Worm (Caenorhabditis elegans) whole organism, midembryonic: ENCODE results near the gene wdfy-3.

ENCODE experiments used
- flt-1 ChIP-seq: fragments of 200-800 bp; sonication (Bioruptor generic); IDR thresholded peaks from 2 replicates; pipeline ENCODE4 v1.3.6; 2022; ENCODE audit warnings: missing genetic modification characterization, missing compliant biosample characterization
- klf-2 ChIP-seq: fragments of 200-800 bp; sonication (Bioruptor generic); conservative IDR thresholded peaks from 2 replicates; pipeline ENCODE4 v1.3.6; 2022; ENCODE audit warnings: missing genetic modification reagents, missing genetic modification characterization, missing compliant biosample characterization
- med-1 ChIP-seq: sonication (generic microtip); optimal IDR thresholded peaks from 2 replicates; lab custom pipeline; 2017; ENCODE audit warnings: missing genetic modification characterization, mild to moderate bottlenecking, missing compliant biosample characterization, antibody characterized with exemption, missing genetic modification reagents; ENCODE audit not compliant: insufficient read depth
- ref-1 ChIP-seq: fragments of 200-800 bp; sonication (Bioruptor generic); conservative IDR thresholded peaks from 2 replicates; pipeline ENCODE4 v1.3.6; 2022; ENCODE audit warnings: missing genetic modification reagents, missing genetic modification characterization, missing compliant biosample characterization
- tab-1 ChIP-seq: fragments of 200-800 bp; sonication (Bioruptor generic); IDR thresholded peaks from 2 replicates; pipeline ENCODE4 v1.3.6; 2022; ENCODE audit warnings: missing genetic modification characterization, missing compliant biosample characterization
- ztf-23 ChIP-seq: fragments of 200-800 bp; sonication (Bioruptor generic); IDR thresholded peaks from 2 replicates; pipeline ENCODE4 v1.3.6; 2022; ENCODE audit warnings: missing genetic modification reagents, missing genetic modification characterization, missing compliant biosample characterization
- ztf-29 ChIP-seq: fragments of 200-800 bp; sonication (Bioruptor generic); IDR thresholded peaks from 2 replicates; pipeline ENCODE4 v1.3.6; 2022; ENCODE audit warnings: missing genetic modification reagents, missing genetic modification characterization, missing compliant biosample characterization

DNA sequence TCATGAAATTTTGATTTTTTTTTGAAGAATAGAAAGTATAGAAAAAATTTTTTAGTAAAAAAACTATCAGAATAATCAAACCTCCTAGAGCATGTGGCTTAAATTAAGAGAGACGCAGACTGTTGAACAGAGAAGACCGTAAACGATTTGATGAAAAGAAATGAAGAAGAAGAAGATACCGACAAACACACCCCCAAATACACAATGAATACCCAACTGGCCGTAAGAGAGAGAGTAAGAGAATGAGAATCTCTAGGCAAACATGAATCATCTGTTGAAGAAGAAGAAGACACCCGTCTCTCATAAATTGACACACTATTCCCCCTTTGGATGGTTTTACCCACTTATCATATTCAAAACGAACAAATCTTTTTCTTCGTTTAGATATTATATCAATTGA is 19.4 kb upstream of the wdfy-3 start:
- TF ChIP-seq ref-1 (GFP tag; lab: Robert Waterston, UW) (no peak), med-1 (GFP tag; lab: Kevin White, UChicago) (no peak), flt-1 (GFP tag; lab: Robert Waterston, UW) (no peak), ztf-29 (GFP tag; lab: Robert Waterston, UW) (no peak), klf-2 (no peak), tab-1 (GFP tag; lab: Robert Waterston, UW) (no peak), ztf-23 (GFP tag; lab: Robert Waterston, UW) (no peak)
